Fruit fly (Drosophila melanogaster) whole organism, embryonic: Measurements from ENCODE around the gene Gr93a.

Experiments
- CG12155 ChIP-seq: fragments of 200-800 bp; sonication (Bioruptor generic); optimal IDR thresholded peaks from 3 replicates; lab custom pipeline; 2016; ENCODE audit warnings: missing biosample characterization, missing genetic modification characterization
- CG8359 ChIP-seq: fragments of 200-800 bp; sonication (Bioruptor generic); optimal IDR thresholded peaks from 2 replicates; lab custom pipeline; 2017; ENCODE audit warnings: missing biosample characterization, mild to moderate bottlenecking, missing genetic modification characterization, borderline replicate concordance
- CTCF ChIP-seq: fragments of 200-800 bp; sonication (Bioruptor generic); optimal IDR thresholded peaks from 2 replicates; lab custom pipeline; 2017; ENCODE audit warnings: missing biosample characterization, mild to moderate bottlenecking, missing genetic modification characterization, moderate library complexity
- Oli ChIP-seq: fragments of 200-800 bp; sonication (Bioruptor generic); optimal IDR thresholded peaks from 2 replicates; lab custom pipeline; 2018; ENCODE audit warnings: missing biosample characterization, mild to moderate bottlenecking, missing genetic modification characterization, moderate library complexity
- dpn ChIP-seq, 2 experiments: fragments of 200-800 bp; sonication (Bioruptor generic); optimal IDR thresholded peaks; 3 replicates each; lab custom pipeline; 2016; ENCODE audit warnings: missing biosample characterization in 2 of 2, missing genetic modification characterization in 2 of 2
- nerfin-1 ChIP-seq: fragments of 200-800 bp; sonication (Bioruptor generic); optimal IDR thresholded peaks from 3 replicates; lab custom pipeline; 2019; ENCODE audit warnings: missing biosample characterization, mild to moderate bottlenecking, missing genetic modification characterization, moderate library complexity
- tio ChIP-seq: fragments of 200-800 bp; sonication (Bioruptor generic); optimal IDR thresholded peaks from 2 replicates; lab custom pipeline; 2017; ENCODE audit warnings: missing biosample characterization, missing genetic modification characterization, inconsistent platforms

DNA sequence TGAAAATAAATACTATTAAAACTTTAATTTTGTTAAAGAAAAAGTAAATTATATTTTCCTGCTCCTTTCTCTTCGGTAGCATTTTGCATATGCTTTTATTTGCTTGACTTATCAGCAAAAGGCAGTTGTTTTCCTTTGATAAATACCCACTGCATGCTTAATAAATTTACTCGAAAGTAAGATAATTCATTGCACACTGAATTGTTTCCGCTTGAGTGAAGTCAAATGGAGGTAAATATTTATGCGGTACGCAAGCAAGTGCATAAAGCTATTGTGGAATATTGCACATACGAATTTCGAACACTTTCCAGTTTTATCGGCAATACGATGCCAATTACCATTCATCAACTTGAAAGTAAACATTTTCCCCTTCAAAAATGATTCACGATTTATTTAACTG lies 9.2 kb upstream of the Gr93a start:
- TF ChIP-seq nerfin-1 (no peak), CG8359 (GFP tag; lab: Kevin White, UChicago) (no peak), tio (no peak), CTCF (GFP tag; lab: Kevin White, UChicago) (no peak), dpn (GFP tag; optimal IDR thresholded peaks at IDR 0.05; lab: Kevin White, UChicago) (no peak), Oli (tag; lab: Kevin White, UChicago) (no peak), CG12155 (GFP tag; lab: Kevin White, UChicago) (no peak)
